Worm (Caenorhabditis elegans) whole organism, L4/young adult: ENCODE measurements around the gene srj-45.

Experiments
- W03F9.2 ChIP-seq: fragments of 150-350 bp; optimal IDR thresholded peaks from 2 replicates; lab custom pipeline; 2014; ENCODE audit warnings: missing biosample characterization, missing genetic modification characterization
- dao-5 ChIP-seq: sonication (generic microtip); optimal IDR thresholded peaks from 2 replicates; lab custom pipeline; 2016; ENCODE audit warnings: missing genotype, missing genetic modification characterization, moderate library complexity, missing compliant biosample characterization
- him-1 ChIP-seq: sonication (generic microtip); optimal IDR thresholded peaks from 2 replicates; lab custom pipeline; 2016; ENCODE audit warnings: missing genotype, missing genetic modification reagents, missing genetic modification characterization, missing compliant biosample characterization

The srj-45 gene

DNA sequence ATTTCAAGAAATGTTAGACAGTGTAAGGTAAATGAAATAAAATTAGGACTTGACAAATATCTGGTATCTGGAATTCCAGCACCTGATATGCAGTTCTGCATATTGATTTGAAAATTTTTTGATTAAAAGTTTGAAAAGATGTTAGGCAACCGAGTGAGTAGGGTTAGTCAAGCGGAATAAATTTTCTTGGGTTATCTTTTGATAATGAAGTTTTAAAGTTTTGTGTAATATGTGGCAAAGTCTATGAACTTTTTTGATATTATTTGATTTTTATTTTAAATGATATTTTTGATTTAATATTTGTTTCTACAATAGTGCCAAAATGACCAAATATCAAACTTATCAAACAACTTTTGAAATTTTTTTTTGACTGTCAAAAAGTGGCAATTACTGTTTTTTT lies 33.1 kb upstream of the srj-45 start, which contains the start of gene srh-241:
TSS of gene srh-241 (minus strand) at position 101 of the 400 bp plus-strand sequence.
- TF ChIP-seq him-1 (tag; lab: Kevin White, UChicago) (no peak), W03F9.2 (tag; lab: Kevin White, UChicago) (no peak), dao-5 (tag; lab: Kevin White, UChicago) (no peak)

DNA sequence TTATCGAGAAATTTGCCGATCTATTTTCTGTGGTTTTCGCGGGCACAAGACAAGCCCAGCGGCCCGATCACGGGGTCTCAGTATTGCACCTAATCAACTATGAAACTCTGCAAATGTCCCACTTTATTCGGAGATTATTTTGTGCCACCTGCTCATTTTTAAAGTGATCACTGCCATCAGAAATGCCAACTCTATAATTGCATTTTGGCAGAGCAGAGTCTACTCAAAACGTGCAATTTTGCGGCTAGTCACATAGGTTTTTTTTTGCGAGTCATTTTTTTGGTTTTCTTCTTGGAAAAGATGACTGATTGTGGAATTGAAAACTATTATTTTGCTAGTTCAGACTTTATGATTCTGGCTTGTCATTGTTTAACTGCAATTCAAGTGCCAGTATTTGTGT lies 28.5 kb upstream of the srj-45 start, which contains the start of gene srh-240:
TSS of gene srh-240 (plus strand) at position 301 of the 400 bp plus-strand sequence.
- TF ChIP-seq dao-5 (tag; lab: Kevin White, UChicago) = no peak
- no peak for TF ChIP-seq W03F9.2 (tag; lab: Kevin White, UChicago)
- no peak for TF ChIP-seq him-1 (tag; lab: Kevin White, UChicago)

DNA sequence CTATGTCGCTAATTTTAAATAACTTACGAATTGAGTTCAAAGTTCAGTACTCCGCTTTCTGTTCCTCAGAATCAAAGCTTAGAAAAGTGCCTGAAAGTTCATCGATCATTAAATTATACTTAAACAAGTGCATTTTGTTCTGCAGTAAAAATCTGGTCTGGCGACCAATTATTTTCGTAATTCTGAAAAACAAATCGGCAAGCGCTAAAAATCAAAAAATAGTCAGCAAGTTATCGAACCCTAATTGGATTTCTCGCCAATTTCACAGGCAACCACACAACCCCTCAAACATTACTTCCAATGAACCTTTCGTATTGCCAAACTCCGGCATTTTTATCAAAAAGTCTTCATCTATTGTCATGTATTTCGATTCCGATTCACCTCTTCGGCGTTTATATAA lies 26.6 kb upstream of the srj-45 start, which contains the start of gene srh-272:
TSS of gene srh-272 (plus strand) at position 301 of the 400 bp plus-strand sequence.
- no peak for TF ChIP-seq W03F9.2 (tag; lab: Kevin White, UChicago)
- TF ChIP-seq dao-5 (tag; lab: Kevin White, UChicago) = no peak
- no peak for TF ChIP-seq him-1 (tag; lab: Kevin White, UChicago)

DNA sequence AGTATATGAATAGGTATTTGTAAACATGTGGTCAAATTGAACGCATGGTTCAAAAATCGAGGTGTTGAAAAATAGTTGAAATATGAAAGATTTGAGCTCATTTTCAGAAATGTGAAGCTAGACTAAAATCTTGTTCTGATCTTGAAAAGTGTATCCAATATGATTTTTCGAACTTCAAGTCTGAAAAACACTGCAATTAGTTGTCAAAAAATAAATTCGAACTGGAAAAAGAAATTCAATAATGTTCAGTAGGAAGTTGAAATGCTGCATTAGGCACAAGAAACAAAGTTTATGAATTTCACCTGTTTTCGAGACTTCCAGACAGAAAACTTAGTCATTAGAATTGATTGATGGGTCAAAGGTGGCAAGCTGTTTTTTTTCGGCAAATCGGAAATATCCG lies 25.1 kb upstream of the srj-45 start, which contains the start of gene srh-270:
TSS of gene srh-270 (minus strand) at position 101 of the 400 bp plus-strand sequence.
- TF ChIP-seq W03F9.2 (tag; lab: Kevin White, UChicago) (no peak), dao-5 (tag; lab: Kevin White, UChicago) (no peak)

DNA sequence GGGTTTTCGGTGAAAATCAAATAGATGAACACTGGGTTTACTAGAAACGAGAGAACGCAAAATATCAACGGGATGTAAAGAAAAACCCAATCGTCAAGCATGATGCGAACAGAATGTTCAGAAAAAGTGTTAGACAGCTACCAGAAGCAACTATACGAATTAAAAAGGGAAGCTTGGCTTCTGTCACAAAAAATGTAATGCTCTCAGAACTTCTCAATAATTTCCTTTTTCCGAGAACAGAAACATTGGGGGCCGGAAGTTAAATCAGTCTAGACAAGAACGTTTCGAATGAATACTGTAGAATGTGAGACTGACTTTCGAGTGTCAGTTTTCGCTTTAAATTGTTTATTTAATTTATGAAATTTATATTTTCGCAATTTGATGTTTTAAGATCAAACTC lies 23.3 kb upstream of the srj-45 start, which contains the start of gene srj-54:
TSS of gene srj-54 (minus strand) at position 101 of the 400 bp plus-strand sequence.
- TF ChIP-seq W03F9.2 (tag; lab: Kevin White, UChicago) (no peak), him-1 (tag; lab: Kevin White, UChicago) (no peak), dao-5 (tag; lab: Kevin White, UChicago) (no peak)

DNA sequence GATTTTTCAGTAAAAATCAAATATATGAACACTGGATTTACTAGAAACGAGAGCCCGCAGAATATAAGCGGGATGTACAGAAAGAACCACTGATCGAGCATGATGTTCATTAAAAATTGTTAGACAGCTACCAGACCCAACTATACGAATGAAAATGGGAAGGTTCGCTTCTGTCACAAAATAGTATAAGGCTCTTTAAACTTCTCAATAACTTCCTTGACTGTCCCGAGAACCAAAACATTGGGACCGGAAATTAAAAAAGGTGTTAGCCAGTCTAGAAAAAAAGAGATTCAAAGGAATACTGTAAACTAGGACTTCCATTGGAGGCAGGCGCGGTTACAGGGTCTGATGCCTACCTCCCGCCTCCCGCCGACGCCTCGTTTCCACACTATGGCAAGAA lies 21.4 kb upstream of the srj-45 start, which contains the start of gene srj-55:
TSS of gene srj-55 (minus strand) at position 101 of the 400 bp plus-strand sequence.
- TF ChIP-seq dao-5 (tag; lab: Kevin White, UChicago) (no peak), W03F9.2 (tag; lab: Kevin White, UChicago) (no peak), him-1 (tag; lab: Kevin White, UChicago) (no peak)

DNA sequence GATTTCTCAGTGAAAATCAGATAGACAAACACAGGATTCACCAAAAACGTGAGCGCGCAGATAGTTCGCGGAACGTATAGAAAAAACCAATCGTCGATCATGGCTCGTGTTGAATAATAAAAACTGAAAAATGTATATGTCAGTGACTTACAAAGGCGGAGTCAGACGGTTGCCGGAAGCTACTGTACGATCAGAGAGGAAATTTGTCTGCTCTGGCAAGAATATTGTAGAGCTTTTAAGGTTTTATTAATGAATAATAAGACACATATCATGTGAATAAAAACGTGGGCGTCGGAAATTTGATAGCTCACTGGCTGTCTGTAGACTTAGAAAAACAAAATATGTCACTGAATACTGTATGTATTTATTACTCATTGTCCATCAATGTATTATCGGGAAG lies 19.1 kb upstream of the srj-45 start, which contains the start of gene srj-57:
TSS of gene srj-57 (minus strand) at position 101 of the 400 bp plus-strand sequence.
- TF ChIP-seq him-1 (tag; lab: Kevin White, UChicago) = no peak
- TF ChIP-seq W03F9.2 (tag; lab: Kevin White, UChicago) = no peak
- no peak for TF ChIP-seq dao-5 (tag; lab: Kevin White, UChicago)

DNA sequence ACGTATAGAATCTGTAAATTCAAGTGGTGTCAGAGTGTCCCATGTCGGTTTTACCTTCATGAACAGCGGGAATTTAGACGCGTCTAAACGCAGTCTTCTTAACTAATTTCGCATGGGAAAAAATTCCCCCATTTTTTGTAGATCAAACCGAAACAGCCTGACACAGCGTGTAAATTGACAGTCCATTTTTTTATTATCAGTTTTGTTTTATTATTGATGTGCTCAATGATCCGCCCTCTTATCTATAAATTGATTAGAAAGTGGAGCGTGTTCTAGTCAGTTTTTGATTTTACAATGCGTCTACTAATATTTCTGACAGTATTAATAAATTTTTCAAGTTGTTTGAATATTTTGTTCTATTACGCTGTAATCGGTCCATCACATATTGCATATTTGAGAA lies 12.7 kb upstream of the srj-45 start, which contains the start of gene ugt-53:
TSS of gene ugt-53 (plus strand) at position 273 of the 400 bp plus-strand sequence.
- no peak for TF ChIP-seq dao-5 (tag; lab: Kevin White, UChicago)
- TF ChIP-seq W03F9.2 (tag; lab: Kevin White, UChicago) = no peak
- TF ChIP-seq him-1 (tag; lab: Kevin White, UChicago) = no peak

DNA sequence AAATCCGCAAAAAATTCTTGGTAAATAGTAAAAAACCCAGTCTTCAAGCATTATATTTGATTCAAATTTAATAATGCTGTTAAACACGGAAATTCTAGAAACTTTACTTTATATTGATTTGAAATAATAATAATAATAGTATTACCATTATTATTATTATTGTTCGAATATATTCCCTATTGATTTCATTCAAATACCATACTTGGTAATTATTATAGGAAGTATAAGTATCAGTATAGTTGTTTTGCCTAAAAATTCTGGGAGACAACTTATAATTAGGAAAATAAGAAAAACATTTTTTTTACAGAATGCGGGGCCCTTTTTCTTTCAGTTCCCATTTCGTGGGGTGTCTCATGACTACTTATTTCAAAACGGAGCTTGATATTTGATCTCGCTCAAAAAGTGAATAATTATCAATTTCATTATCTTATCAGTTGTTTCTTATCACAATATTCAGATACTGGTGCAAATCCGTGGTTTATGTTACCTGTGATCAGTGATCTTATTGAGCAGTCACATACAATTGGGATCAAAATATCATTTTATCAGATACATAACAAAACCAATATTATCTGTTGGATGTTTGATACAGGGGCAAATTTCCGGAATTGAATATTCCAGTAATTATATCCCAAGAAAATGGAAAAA lies 12.0 kb upstream of the srj-45 start, which contains the start of gene srj-49:
TSS of gene srj-49 (minus strand) at position 51 of the 648 bp plus-strand sequence.
- TF ChIP-seq him-1 (tag; lab: Kevin White, UChicago) (no peak), dao-5 (tag; lab: Kevin White, UChicago) (no peak), W03F9.2 (tag; lab: Kevin White, UChicago) (no peak)

DNA sequence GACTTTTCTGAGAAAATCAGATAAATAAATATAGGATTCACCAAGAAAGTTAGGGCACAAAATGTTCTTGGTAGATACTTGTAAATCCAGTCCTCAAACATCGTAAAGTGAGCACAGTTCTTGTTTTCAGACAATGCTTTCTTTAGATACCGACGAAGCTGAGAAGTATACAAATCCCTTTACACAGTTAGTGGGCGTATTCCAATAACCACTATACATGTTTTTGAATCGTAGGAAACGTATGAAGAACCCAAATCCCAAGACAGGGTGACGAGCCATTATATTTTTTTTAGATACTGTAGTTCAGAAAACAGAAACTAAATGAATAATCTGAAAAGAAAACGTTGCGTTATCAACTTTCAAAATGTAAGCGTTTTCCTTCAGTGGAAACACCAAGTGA lies 9.4 kb upstream of the srj-45 start, which contains the start of gene srj-44:
TSS of gene srj-44 (minus strand) at position 101 of the 400 bp plus-strand sequence.
- TF ChIP-seq him-1 (tag; lab: Kevin White, UChicago) = no peak
- no peak for TF ChIP-seq dao-5 (tag; lab: Kevin White, UChicago)
- TF ChIP-seq W03F9.2 (tag; lab: Kevin White, UChicago) = no peak

DNA sequence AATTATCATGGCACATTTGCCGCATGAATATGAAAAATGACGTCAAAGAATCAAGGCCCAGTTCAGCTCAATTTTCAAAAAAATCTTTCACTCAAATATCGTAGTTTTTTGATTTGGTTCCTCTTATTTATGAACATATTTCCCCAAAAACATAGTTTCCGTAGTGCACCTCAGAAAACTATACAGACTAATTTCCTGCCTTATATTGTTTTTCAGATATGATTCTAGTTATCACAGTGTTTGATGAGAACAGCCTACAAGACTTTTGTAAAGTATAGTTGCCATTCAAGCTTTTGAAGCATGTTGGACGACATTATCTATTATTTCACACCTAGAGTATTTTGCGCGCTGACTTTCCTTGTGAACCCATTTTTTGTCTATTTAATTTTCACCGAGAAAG lies 3.7 kb downstream of the srj-45 start, which contains the start of gene srj-50:
TSS of gene srj-50 (plus strand) at position 301 of the 400 bp plus-strand sequence.
- TF ChIP-seq dao-5 (tag; lab: Kevin White, UChicago) (no peak), him-1 (tag; lab: Kevin White, UChicago) (no peak), W03F9.2 (tag; lab: Kevin White, UChicago) (no peak)

DNA sequence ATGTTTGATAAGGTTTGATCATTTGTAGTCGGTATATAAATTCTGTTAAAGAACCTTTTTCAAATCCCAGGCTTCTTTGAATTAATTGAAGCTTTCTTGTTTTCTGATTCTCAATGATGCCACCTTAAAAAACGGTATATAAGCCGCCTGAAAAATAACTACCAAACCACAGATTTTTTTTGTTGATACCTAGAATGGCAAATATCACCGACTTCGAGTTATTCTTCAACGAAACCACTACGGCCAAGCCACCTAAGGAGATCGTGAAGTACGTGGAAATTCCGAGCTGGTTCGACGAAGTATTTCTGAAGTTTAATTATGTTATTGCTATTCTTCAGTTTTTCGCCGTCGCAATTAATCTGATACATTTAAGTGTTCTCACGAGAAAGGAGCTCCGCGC lies 5.6 kb downstream of the srj-45 start, which contains the start of gene srw-2:
TSS of gene srw-2 (plus strand) at position 62 of the 400 bp plus-strand sequence.
- TF ChIP-seq dao-5 (tag; lab: Kevin White, UChicago) (no peak), W03F9.2 (tag; lab: Kevin White, UChicago) (no peak), him-1 (tag; lab: Kevin White, UChicago) (no peak)

DNA sequence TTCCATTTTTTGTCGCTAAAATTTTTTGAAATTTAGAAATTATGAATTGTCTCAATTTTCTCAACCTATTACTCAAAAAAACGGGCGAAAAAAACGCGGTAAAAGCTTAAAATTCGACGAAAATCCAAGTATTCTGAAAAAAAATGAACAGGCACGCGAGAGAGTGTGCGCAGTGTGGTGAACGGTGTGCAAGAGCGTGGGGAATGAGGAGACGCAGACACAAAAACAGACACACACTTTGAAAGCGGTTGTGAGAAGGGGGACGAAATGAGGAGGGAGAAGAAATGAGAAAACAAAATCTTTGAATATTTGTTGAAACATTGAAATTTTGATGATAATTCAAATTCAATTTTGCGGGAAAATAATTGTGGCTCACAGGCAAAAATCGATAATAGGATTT lies 9.6 kb downstream of the srj-45 start, which contains the start of gene T03D3.5:
TSS of gene T03D3.5 (minus strand) at position 21 of the 400 bp plus-strand sequence.
- TF ChIP-seq him-1 (tag; lab: Kevin White, UChicago) = no peak
- no peak for TF ChIP-seq dao-5 (tag; lab: Kevin White, UChicago)
- TF ChIP-seq W03F9.2 (tag; lab: Kevin White, UChicago) = no peak
